Worm (Caenorhabditis elegans): ENCODE results near the gene his-3.
"Not testable (repeated sequence)": the region's sequence is repeated elsewhere in the genome, so short reads cannot be mapped to it uniquely, and the experiment has no call there.

Gene his-3

ce11 chrV:16040140-16040827 lies at the start of gene his-3, which contains the start of gene his-4:
his-3 (plus strand) TSS chrV:16040808.
his-4 (minus strand) TSS chrV:16040515.
- TF ChIP-seq elt-2 (tag; optimal IDR thresholded peaks at IDR 0.05) (peak; percentile 24), tbx-2 (tag; optimal IDR thresholded peaks at IDR 0.05) (peak; percentile 60), tbx-7 (tag; optimal IDR thresholded peaks at IDR 0.05) (peak; percentile 11), dve-1 (tag; optimal IDR thresholded peaks at IDR 0.05) (peak; percentile 37), ceh-31 (tag; optimal IDR thresholded peaks at IDR 0.05) (peak; percentile 63), nfya-1 (tag; optimal IDR thresholded peaks at IDR 0.05) (peak; percentile 36), ztf-16 (tag; optimal IDR thresholded peaks at IDR 0.05) (peak; percentile 17), ref-2 (tag; optimal IDR thresholded peaks at IDR 0.05) (peak; percentile 66), ceh-34 (tag; optimal IDR thresholded peaks at IDR 0.05) (peak; percentile 38)

ce11 chrV:15991850-15992249 lies 48.8 kb upstream of the his-3 start, which contains the start of gene C06C6.7:
C06C6.7 (plus strand) TSS chrV:15992150.
- not testable (repeated sequence) for TF ChIP-seq sox-2 (GFP tag; IDR thresholded peaks at IDR 0.05); sdc-2 (tag; optimal IDR thresholded peaks at IDR 0.05); C38D4.7 (GFP tag; optimal IDR thresholded peaks at IDR 0.05)

ce11 chrV:15996655-15997186 lies 43.9 kb upstream of the his-3 start, which contains the start of the genes C06C6.9 and C06C6.8:
C06C6.9 (minus strand) TSS chrV:15996755.
C06C6.8 (plus strand) TSS chrV:15997136.
- no peak for TF ChIP-seq ets-4 (tag; optimal IDR thresholded peaks at IDR 0.05)
- no peak for TF ChIP-seq unc-55 (GFP tag; optimal IDR thresholded peaks at IDR 0.05)
- no peak for TF ChIP-seq T23F11.4 (GFP tag; optimal IDR thresholded peaks at IDR 0.05)
- no peak for TF ChIP-seq ceh-30 (tag; optimal IDR thresholded peaks at IDR 0.05)
- no peak for TF ChIP-seq K02D7.2 (tag; optimal IDR thresholded peaks at IDR 0.05)

ce11 chrV:16000433-16000832 lies 40.2 kb upstream of the his-3 start, which contains the start of gene nhr-50:
nhr-50 (minus strand) TSS chrV:16000631.
- no peak for TF ChIP-seq ceh-2 (tag; optimal IDR thresholded peaks at IDR 0.05)
- TF ChIP-seq mec-3 (tag; optimal IDR thresholded peaks at IDR 0.05; ENCODE audit: borderline replicate concordance): no peak
- no peak for TF ChIP-seq ceh-45 (GFP tag; IDR thresholded peaks at IDR 0.05)
- no peak for TF ChIP-seq gmeb-2 (tag; optimal IDR thresholded peaks at IDR 0.05)
- peak; percentile 15 for TF ChIP-seq hlh-30 (tag; optimal IDR thresholded peaks at IDR 0.05; ENCODE audit: insufficient read depth)
- no peak for TF ChIP-seq nhr-11 (tag; optimal IDR thresholded peaks at IDR 0.05)
- no peak for TF ChIP-seq ceh-6 (GFP tag; optimal IDR thresholded peaks at IDR 0.05)

- TF ChIP-seq pax-1 (tag; optimal IDR thresholded peaks at IDR 0.05) (no peak), fkh-10 (GFP tag; optimal IDR thresholded peaks at IDR 0.05) (no peak), ceh-19 (GFP tag; optimal IDR thresholded peaks at IDR 0.05) (no peak), fax-1 (tag; optimal IDR thresholded peaks at IDR 0.05) (no peak), hlh-6 (tag; optimal IDR thresholded peaks at IDR 0.05) (no peak), pag-3 (tag; optimal IDR thresholded peaks at IDR 0.05; ENCODE audit: borderline replicate concordance) (no peak), unc-86 (tag; optimal IDR thresholded peaks at IDR 0.05) (no peak), zip-5 (tag; optimal IDR thresholded peaks at IDR 0.05) (no peak), elt-4 (tag; optimal IDR thresholded peaks at IDR 0.05) (no peak), K02D7.2 (tag; optimal IDR thresholded peaks at IDR 0.05) (no peak), ahr-1 (tag; optimal IDR thresholded peaks at IDR 0.05) (no peak), hlh-30 (tag; optimal IDR thresholded peaks at IDR 0.05; ENCODE audit: insufficient read depth) (no peak), hlh-13 (GFP tag; optimal IDR thresholded peaks at IDR 0.05) (no peak), sox-2 (GFP tag; IDR thresholded peaks at IDR 0.05) (no peak), pros-1 (tag; optimal IDR thresholded peaks at IDR 0.05) (no peak), T23F11.4 (GFP tag; optimal IDR thresholded peaks at IDR 0.05) (no peak), ceh-2 (tag; optimal IDR thresholded peaks at IDR 0.05) (no peak)
These were observed 38.3 kb upstream of the his-3 start, which contains the start of gene nhr-63 for ce11 chrV:16002288-16002687. nhr-63 (plus strand) TSS chrV:16002588.

All from whole organism, late embryonic.